Worm (Caenorhabditis elegans): ENCODE measurements around the gene ufl-1.

DNA sequence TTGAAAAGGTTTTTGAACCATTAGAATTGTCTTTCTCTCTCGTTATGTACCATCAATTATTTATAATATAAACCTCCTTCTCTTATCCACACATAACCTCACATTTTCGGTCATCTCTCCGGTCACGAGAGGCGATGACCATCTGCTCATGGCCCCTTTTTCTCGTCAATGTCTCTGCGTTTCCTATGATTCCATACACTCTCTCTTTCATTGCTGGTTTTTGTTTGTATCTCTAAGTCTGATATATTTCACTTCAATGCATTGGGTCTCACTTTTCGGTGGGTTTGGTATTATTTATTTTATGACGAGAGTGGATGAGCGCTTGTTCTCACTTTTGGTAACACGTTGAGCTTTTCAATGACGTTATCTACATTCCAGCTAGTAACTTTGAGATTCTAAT, 13.7 kb downstream of the ufl-1 start:
- TF ChIP-seq madf-2 (tag; optimal IDR thresholded peaks at IDR 0.05) (no peak), pha-4 (tag; optimal IDR thresholded peaks at IDR 0.05) (no peak), ets-4 (tag; optimal IDR thresholded peaks at IDR 0.05) (no peak), pha-2 (tag; optimal IDR thresholded peaks at IDR 0.05) (peak; percentile 63), Y22D7AL.16 (tag; optimal IDR thresholded peaks at IDR 0.05) (no peak), ceh-30 (tag; optimal IDR thresholded peaks at IDR 0.05) (no peak)

All from whole organism, late embryonic.